Worm (Caenorhabditis elegans) whole organism, young adult: ENCODE measurements around the gene E04F6.15.

Experiments
- B0019.2 ChIP-seq: fragments of 200-800 bp; sonication (Bioruptor generic); conservative IDR thresholded peaks from 2 replicates; pipeline ENCODE4 v1.3.6; 2022; ENCODE audit warnings: missing genetic modification reagents, missing genetic modification characterization, missing compliant biosample characterization
- B0035.1 ChIP-seq: sonication (generic microtip); optimal IDR thresholded peaks from 2 replicates; lab custom pipeline; 2016; ENCODE audit warnings: missing genetic modification characterization, mild to moderate bottlenecking, missing compliant biosample characterization, missing genotype, missing genetic modification reagents
- C17E4.6 ChIP-seq: fragments of 200-800 bp; sonication (Bioruptor generic); IDR thresholded peaks from 2 replicates; pipeline ENCODE4 v1.3.6; 2022; ENCODE audit warnings: missing genetic modification reagents, missing genetic modification characterization, missing compliant biosample characterization
- D2030.7 ChIP-seq: fragments of 200-800 bp; sonication (Bioruptor generic); IDR thresholded peaks from 2 replicates; pipeline ENCODE4 v1.3.6; 2022; ENCODE audit warnings: missing genetic modification reagents, missing genetic modification characterization, missing compliant biosample characterization
- F22D6.2 ChIP-seq: sonication (generic microtip); optimal IDR thresholded peaks from 2 replicates; lab custom pipeline; 2016; ENCODE audit warnings: mild to moderate bottlenecking, missing genetic modification characterization, missing compliant biosample characterization
- F52B5.7 ChIP-seq: sonication (generic microtip); optimal IDR thresholded peaks from 2 replicates; lab custom pipeline; 2016; ENCODE audit warnings: mild to moderate bottlenecking, missing genetic modification characterization, missing compliant biosample characterization
- F55B11.4 ChIP-seq: sonication (generic microtip); optimal IDR thresholded peaks from 2 replicates; lab custom pipeline; 2016; ENCODE audit warnings: missing compliant biosample characterization, missing genetic modification characterization, borderline replicate concordance; ENCODE audit not compliant: insufficient read depth
- F57C9.4 ChIP-seq: sonication (generic microtip); optimal IDR thresholded peaks from 2 replicates; lab custom pipeline; 2017; ENCODE audit warnings: mild to moderate bottlenecking, missing genetic modification characterization, missing compliant biosample characterization
- T26A5.8 ChIP-seq: sonication (generic microtip); optimal IDR thresholded peaks from 2 replicates; lab custom pipeline; 2016; ENCODE audit warnings: missing genetic modification characterization, missing compliant biosample characterization
- Y53G8AR.9 ChIP-seq: fragments of 200-800 bp; sonication (Bioruptor generic); conservative IDR thresholded peaks from 2 replicates; pipeline ENCODE4 v1.3.6; 2022; ENCODE audit warnings: missing genetic modification reagents, missing genetic modification characterization, missing compliant biosample characterization
- Y95B8A.8 ChIP-seq: fragments of 200-800 bp; sonication (Bioruptor generic); IDR thresholded peaks from 2 replicates; pipeline ENCODE4 v1.3.6; 2022; ENCODE audit warnings: missing genetic modification reagents, missing genetic modification characterization, missing compliant biosample characterization
- akir-1 ChIP-seq: fragments of 200-800 bp; sonication (Bioruptor generic); optimal IDR thresholded peaks from 2 replicates; lab custom pipeline; 2018; ENCODE audit warnings: mild to moderate bottlenecking, missing genetic modification characterization, moderate library complexity, missing compliant biosample characterization
- ama-1 ChIP-seq, 3 experiments: fragments of 150-350 bp in 1 of 3; sonication (generic microtip) in 2 of 3; optimal IDR thresholded peaks; 2 replicates each; lab custom pipeline; 2014 to 2018; ENCODE audit warnings: missing biosample characterization in 2 of 3, missing genetic modification characterization in 2 of 3, missing genetic modification reagents in 2 of 3
- aptf-2 ChIP-seq: fragments of 200-800 bp; sonication (Bioruptor generic); conservative IDR thresholded peaks from 2 replicates; pipeline ENCODE4 v1.3.6; 2022; ENCODE audit warnings: missing genetic modification reagents, missing genetic modification characterization, missing compliant biosample characterization
- attf-5 ChIP-seq: fragments of 200-800 bp; sonication (Bioruptor generic); optimal IDR thresholded peaks from 2 replicates; lab custom pipeline; 2018; ENCODE audit warnings: mild to moderate bottlenecking, missing genetic modification characterization, missing compliant biosample characterization
- bed-1 ChIP-seq: fragments of 200-800 bp; sonication (Bioruptor generic); IDR thresholded peaks from 2 replicates; pipeline ENCODE4 v1.3.6; 2022; ENCODE audit warnings: missing genetic modification reagents, missing genetic modification characterization, missing compliant biosample characterization
- bed-2 ChIP-seq: fragments of 200-800 bp; sonication (Bioruptor generic); IDR thresholded peaks from 2 replicates; pipeline ENCODE4 v1.3.6; 2022; ENCODE audit warnings: missing genetic modification reagents, missing genetic modification characterization, missing compliant biosample characterization
- cebp-1 ChIP-seq, 2 experiments: fragments of 200-800 bp in 1 of 2; sonication (Bioruptor generic) in 1 of 2; sonication (generic microtip) in 1 of 2; IDR thresholded peaks in 1 of 2; optimal IDR thresholded peaks in 1 of 2; 2 replicates each; pipeline versions ENCODE4 v1.3.6 to Lab custom; 2017 to 2022; ENCODE audit warnings: missing compliant biosample characterization in 2 of 2, missing genetic modification characterization in 2 of 2, mild to moderate bottlenecking in 1 of 2, missing genetic modification reagents in 1 of 2, moderate library complexity in 1 of 2
- cebp-2 ChIP-seq: fragments of 200-800 bp; sonication (Bioruptor generic); IDR thresholded peaks from 2 replicates; pipeline ENCODE4 v1.3.6; 2022; ENCODE audit warnings: missing genetic modification characterization, missing compliant biosample characterization
- ceh-100 ChIP-seq: fragments of 200-800 bp; sonication (Bioruptor generic); IDR thresholded peaks from 2 replicates; pipeline ENCODE4 v1.3.6; 2022; ENCODE audit warnings: missing genetic modification reagents, missing genetic modification characterization, missing compliant biosample characterization
- ceh-40 ChIP-seq: fragments of 200-800 bp; sonication (Bioruptor generic); IDR thresholded peaks from 2 replicates; pipeline ENCODE4 v1.3.6; 2022; ENCODE audit warnings: missing genetic modification characterization, missing compliant biosample characterization
- dox-1 ChIP-seq: fragments of 200-800 bp; sonication (Bioruptor generic); IDR thresholded peaks from 2 replicates; pipeline ENCODE4 v1.3.6; 2022; ENCODE audit warnings: missing genetic modification reagents, missing genetic modification characterization, missing compliant biosample characterization
- efl-1 ChIP-seq: fragments of 150-350 bp; optimal IDR thresholded peaks from 2 replicates; lab custom pipeline; 2014; ENCODE audit warnings: missing biosample characterization, missing genetic modification reagents, missing genetic modification characterization
- egl-18 ChIP-seq: fragments of 200-800 bp; sonication (Bioruptor generic); IDR thresholded peaks from 2 replicates; pipeline ENCODE4 v1.3.6; 2022; ENCODE audit warnings: missing genetic modification reagents, missing genetic modification characterization, missing compliant biosample characterization
- ekl-4 ChIP-seq: fragments of 200-800 bp; sonication (Bioruptor generic); IDR thresholded peaks from 2 replicates; pipeline ENCODE4 v1.3.6; 2022; ENCODE audit warnings: missing genetic modification reagents, missing genetic modification characterization, missing compliant biosample characterization
- gei-17 ChIP-seq: fragments of 200-800 bp; sonication (Bioruptor generic); optimal IDR thresholded peaks from 2 replicates; lab custom pipeline; 2018; ENCODE audit warnings: mild to moderate bottlenecking, missing genetic modification characterization, missing compliant biosample characterization
- hmg-20 ChIP-seq: fragments of 200-800 bp; sonication (Bioruptor generic); IDR thresholded peaks from 2 replicates; pipeline ENCODE4 v1.3.6; 2022; ENCODE audit warnings: missing genetic modification reagents, missing genetic modification characterization, missing compliant biosample characterization
- hsf-1 ChIP-seq: fragments of 200-800 bp; sonication (Bioruptor generic); IDR thresholded peaks from 2 replicates; pipeline ENCODE4 v1.3.6; 2022; ENCODE audit warnings: missing genetic modification reagents, missing genetic modification characterization, missing compliant biosample characterization
- lag-1 ChIP-seq: fragments of 200-800 bp; sonication (Bioruptor generic); IDR thresholded peaks from 2 replicates; pipeline ENCODE4 v1.3.6; 2022; ENCODE audit warnings: missing genetic modification reagents, missing genetic modification characterization, missing compliant biosample characterization
- lin-54 ChIP-seq: fragments of 200-800 bp; sonication (Bioruptor generic); optimal IDR thresholded peaks from 2 replicates; lab custom pipeline; 2018; ENCODE audit warnings: mild to moderate bottlenecking, missing genetic modification characterization, missing compliant biosample characterization
- madf-3 ChIP-seq: fragments of 200-800 bp; sonication (Bioruptor generic); IDR thresholded peaks from 2 replicates; pipeline ENCODE4 v1.3.6; 2022; ENCODE audit warnings: missing genetic modification reagents, missing genetic modification characterization, missing compliant biosample characterization
- madf-6 ChIP-seq: fragments of 200-800 bp; sonication (Bioruptor generic); IDR thresholded peaks from 2 replicates; pipeline ENCODE4 v1.3.6; 2022; ENCODE audit warnings: missing genetic modification reagents, missing genetic modification characterization, missing compliant biosample characterization
- madf-8 ChIP-seq: fragments of 200-800 bp; sonication (Bioruptor generic); conservative IDR thresholded peaks from 2 replicates; pipeline ENCODE4 v1.3.6; 2022; ENCODE audit warnings: missing genetic modification reagents, missing genetic modification characterization, missing compliant biosample characterization
- nfya-2 ChIP-seq: fragments of 200-800 bp; sonication (Bioruptor generic); IDR thresholded peaks from 2 replicates; pipeline ENCODE4 v1.3.6; 2022; ENCODE audit warnings: missing genetic modification reagents, missing genetic modification characterization, missing compliant biosample characterization
- nhr-179 ChIP-seq: sonication (generic microtip); optimal IDR thresholded peaks from 2 replicates; lab custom pipeline; 2016; ENCODE audit warnings: mild to moderate bottlenecking, missing genetic modification characterization, missing compliant biosample characterization
- nhr-27 ChIP-seq: fragments of 200-800 bp; sonication (Bioruptor generic); optimal IDR thresholded peaks from 2 replicates; lab custom pipeline; 2018; ENCODE audit warnings: mild to moderate bottlenecking, missing genetic modification characterization, moderate library complexity, missing compliant biosample characterization
- pbrm-1 ChIP-seq: fragments of 200-800 bp; sonication (Bioruptor generic); IDR thresholded peaks from 2 replicates; pipeline ENCODE4 v1.3.6; 2022; ENCODE audit warnings: missing genetic modification reagents, missing genetic modification characterization, missing compliant biosample characterization
- rpc-1 ChIP-seq, 2 experiments: fragments of 150-350 bp in 1 of 2; sonication (generic microtip) in 1 of 2; optimal IDR thresholded peaks; 2 replicates each; lab custom pipeline; 2014 to 2018; ENCODE audit warnings: missing biosample characterization in 1 of 2, missing genetic modification characterization in 1 of 2, missing genetic modification reagents in 1 of 2, missing genotype in 1 of 2
- snpc-1.3 ChIP-seq: sonication (generic microtip); optimal IDR thresholded peaks from 2 replicates; lab custom pipeline; 2017; ENCODE audit warnings: missing genetic modification characterization, mild to moderate bottlenecking, missing compliant biosample characterization, antibody characterized with exemption, moderate library complexity, missing genotype, missing genetic modification reagents; ENCODE audit not compliant: insufficient read depth
- tbx-9 ChIP-seq: sonication (generic microtip); optimal IDR thresholded peaks from 2 replicates; lab custom pipeline; 2016; ENCODE audit warnings: borderline replicate concordance, missing genetic modification characterization, inconsistent platforms, missing compliant biosample characterization
- zim-3 ChIP-seq: sonication (generic microtip); optimal IDR thresholded peaks from 2 replicates; lab custom pipeline; 2017; ENCODE audit warnings: mild to moderate bottlenecking, missing genetic modification characterization, moderate library complexity, missing compliant biosample characterization
- ztf-22 ChIP-seq: fragments of 200-800 bp; sonication (Bioruptor generic); optimal IDR thresholded peaks from 2 replicates; lab custom pipeline; 2018; ENCODE audit warnings: mild to moderate bottlenecking, missing genetic modification characterization, moderate library complexity, missing compliant biosample characterization

E04F6.15 gene

ce11 chrII:7231951-7232350 lies 21.9 kb upstream of the E04F6.15 start (continued):
- TF ChIP-seq bed-1: no peak
- no peak for TF ChIP-seq rpc-1 (optimal IDR thresholded peaks at IDR 0.05; lab: Kevin White, UChicago)
- TF ChIP-seq rpc-1 (tag; optimal IDR thresholded peaks at IDR 0.05; lab: Kevin White, UChicago): peak; percentile 25
- TF ChIP-seq B0019.2: no peak
- no peak for TF ChIP-seq ztf-22
- TF ChIP-seq D2030.7: 0 out of 2 replicates have a peak, but pooled peaks have one; percentile 21

- TF ChIP-seq madf-3: no peak
- TF ChIP-seq attf-5 (GFP tag; lab: Kevin White, UChicago): no peak
- no peak for TF ChIP-seq dox-1 (GFP tag; lab: Robert Waterston, UW)
- no peak for TF ChIP-seq Y95B8A.8
- no peak for TF ChIP-seq hmg-20 (GFP tag; lab: Robert Waterston, UW)
- TF ChIP-seq F55B11.4 (tag; lab: Kevin White, UChicago): no peak
- TF ChIP-seq zim-3 (tag; lab: Kevin White, UChicago): no peak
- no peak for TF ChIP-seq gei-17 (GFP tag; lab: Kevin White, UChicago)
- TF ChIP-seq cebp-1 (GFP tag; IDR thresholded peaks at IDR 0.05; lab: Robert Waterston, UW): no peak
- no peak for TF ChIP-seq cebp-1 (tag; optimal IDR thresholded peaks at IDR 0.05; lab: Kevin White, UChicago)
- TF ChIP-seq cebp-2: no peak
- TF ChIP-seq egl-18 (GFP tag; lab: Robert Waterston, UW): no peak
- TF ChIP-seq F57C9.4: no peak
- TF ChIP-seq nhr-179: no peak
These were observed 20.6 kb upstream of the E04F6.15 start for ce11 chrII:7230684-7231083.

ce11 chrII:7228646-7229200 lies 18.6 kb upstream of the E04F6.15 start, which contains the start of gene F32A5.4:
Gene F32A5.4, plus strand, starts transcription at chrII:7229150.
- TF ChIP-seq C17E4.6 (no peak), lag-1 (GFP tag; lab: Robert Waterston, UW) (no peak), bed-2 (GFP tag; lab: Robert Waterston, UW) (no peak), ceh-40 (GFP tag; lab: Robert Waterston, UW) (no peak), tbx-9 (tag; lab: Kevin White, UChicago) (no peak), ama-1 (optimal IDR thresholded peaks at IDR 0.05; lab: Kevin White, UChicago) (peak; percentile 62), ama-1 (GFP tag; optimal IDR thresholded peaks at IDR 0.05; lab: Kevin White, UChicago) (no peak), nhr-27 (tag; lab: Kevin White, UChicago) (no peak), hsf-1 (GFP tag; lab: Robert Waterston, UW) (0 out of 2 replicates have a peak, but pooled peaks have one; percentile 37), ekl-4 (no peak)

ce11 chrII:7225864-7226522 lies 15.9 kb upstream of the E04F6.15 start, which contains the start of gene clh-3:
Gene clh-3, minus strand, starts transcription at chrII:7225914.
- TF ChIP-seq T26A5.8 (tag; lab: Kevin White, UChicago): no peak
- TF ChIP-seq ceh-40 (GFP tag; lab: Robert Waterston, UW): no peak
- no peak for TF ChIP-seq akir-1 (GFP tag; lab: Kevin White, UChicago)
- no peak for TF ChIP-seq F52B5.7
- no peak for TF ChIP-seq nfya-2 (GFP tag; lab: Robert Waterston, UW)
- no peak for TF ChIP-seq lin-54 (GFP tag; lab: Kevin White, UChicago)
- TF ChIP-seq efl-1 (GFP tag; lab: Kevin White, UChicago): peak; percentile 61
- TF ChIP-seq madf-6: peak; percentile 60
- TF ChIP-seq Y53G8AR.9 (GFP tag; lab: Robert Waterston, UW): no peak
- TF ChIP-seq bed-2 (GFP tag; lab: Robert Waterston, UW): no peak
- TF ChIP-seq pbrm-1 (GFP tag; lab: Robert Waterston, UW): no peak
- no peak for TF ChIP-seq F22D6.2 (tag; lab: Kevin White, UChicago)
- TF ChIP-seq aptf-2 (GFP tag; lab: Robert Waterston, UW): peak; percentile 99
- no peak for TF ChIP-seq B0035.1 (tag; lab: Kevin White, UChicago)
- TF ChIP-seq ceh-100 (GFP tag; lab: Robert Waterston, UW): no peak
- TF ChIP-seq madf-8 (GFP tag; lab: Robert Waterston, UW): peak; percentile 36
- TF ChIP-seq snpc-1.3 (tag; lab: Kevin White, UChicago): no peak
- TF ChIP-seq hmg-20 (GFP tag; lab: Robert Waterston, UW): no peak
- no peak for TF ChIP-seq hsf-1 (GFP tag; lab: Robert Waterston, UW)
